Fruit fly (Drosophila melanogaster): ENCODE measurements around the gene Mcm6.

Mcm6 gene

dm6 chrX:6673637-6674487 is at the start of gene Mcm6, which contains the start of gene CG3198 (continued):
- TF ChIP-seq BEAF-32 (GFP tag; optimal IDR thresholded peaks at IDR 0.05) (peak; percentile 67), Nf-YC (tag; optimal IDR thresholded peaks at IDR 0.05) (peak; percentile 12)

dm6 chrX:6624977-6625591 is 49.1 kb upstream of the Mcm6 start:
- TF ChIP-seq D19A (tag; optimal IDR thresholded peaks at IDR 0.05) (no peak), CG10274 (GFP tag; optimal IDR thresholded peaks at IDR 0.05) (peak; percentile 86), CG2120 (GFP tag; optimal IDR thresholded peaks at IDR 0.05) (peak; percentile 6), otp (GFP tag; IDR thresholded peaks at IDR 0.05) (0 out of 3 replicates have a peak, but pooled peaks have one; percentile 12), lab (GFP tag; optimal IDR thresholded peaks at IDR 0.05) (peak; percentile 4), Hmx (GFP tag; optimal IDR thresholded peaks at IDR 0.05) (no peak), sens (GFP tag) (peak; percentile 23), Hey (tag; optimal IDR thresholded peaks at IDR 0.05) (no peak), crol (GFP tag; IDR thresholded peaks at IDR 0.05) (peak; percentile 45), CG32772 (GFP tag; IDR thresholded peaks at IDR 0.05) (no peak), tna (GFP tag; IDR thresholded peaks at IDR 0.05; ENCODE audit: partially characterized antibody) (no peak), CG1832 (GFP tag; optimal IDR thresholded peaks at IDR 0.05) (peak; percentile 35), zfh1 (GFP tag; IDR thresholded peaks at IDR 0.05) (0 out of 3 replicates have a peak, but pooled peaks have one; percentile 24), chinmo (GFP tag; IDR thresholded peaks at IDR 0.05; ENCODE audit: partially characterized antibody) (peak; percentile 69; the same call in 1 of the 4 replicates), Sox100B (GFP tag; optimal IDR thresholded peaks at IDR 0.05) (no peak), CG4360 (GFP tag; IDR thresholded peaks at IDR 0.05) (peak; percentile 65), Drgx (GFP tag; IDR thresholded peaks at IDR 0.05) (peak; percentile 18), Trl (optimal IDR thresholded peaks at IDR 0.05) (peak; percentile 8 to 30), Trl (GFP tag; optimal IDR thresholded peaks at IDR 0.05) (no peak), cg (GFP tag; optimal IDR thresholded peaks at IDR 0.05) (no peak), schlank (tag; optimal IDR thresholded peaks at IDR 0.05) (no peak), Med (GFP tag) (peak; percentile 29), Dip3 (GFP tag; optimal IDR thresholded peaks at IDR 0.05) (no peak)

DNA sequence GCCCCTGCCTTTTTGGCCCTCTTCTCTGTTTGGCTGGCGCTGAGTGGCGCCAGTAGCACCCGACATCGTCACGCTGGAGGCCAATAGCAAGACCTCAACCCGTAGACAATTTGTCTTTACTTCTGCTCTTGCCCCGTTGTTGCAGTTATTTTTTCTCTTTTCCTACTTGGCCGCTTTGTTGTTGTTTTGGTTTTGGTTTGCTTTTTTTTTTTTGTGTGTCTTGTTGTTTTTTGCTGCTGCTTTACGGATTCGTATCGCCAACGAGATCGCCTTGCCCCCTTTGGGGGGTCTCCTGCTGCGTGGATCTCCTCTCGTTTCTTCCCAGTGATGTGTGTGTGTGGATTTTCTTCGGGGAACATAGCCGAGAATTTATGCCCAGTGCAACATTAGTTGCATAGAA is 42.3 kb upstream of the Mcm6 start:
- TF ChIP-seq Nf-YB (GFP tag; optimal IDR thresholded peaks at IDR 0.05) (no peak), prd (optimal IDR thresholded peaks at IDR 0.05) (no peak), prd (GFP tag; IDR thresholded peaks at IDR 0.05) (no peak), CG33213 (GFP tag; optimal IDR thresholded peaks at IDR 0.05) (no peak), Lpt (GFP tag; optimal IDR thresholded peaks at IDR 0.05) (no peak), nom (GFP tag; optimal IDR thresholded peaks at IDR 0.05) (peak; percentile 66), CG17612 (GFP tag; IDR thresholded peaks at IDR 0.05) (no peak), Drgx (GFP tag; IDR thresholded peaks at IDR 0.05) (peak; percentile 70), bsh (GFP tag; optimal IDR thresholded peaks at IDR 0.05) (peak in 1 of 2 experiments; percentile 69)

dm6 chrX:6633659-6634058 is 40.5 kb upstream of the Mcm6 start, which contains the start of gene CG14443:
Gene CG14443 (plus strand): TSS chrX:6633959.
- TF ChIP-seq Sox102F (GFP tag; optimal IDR thresholded peaks at IDR 0.05) (no peak), E2f2 (GFP tag; IDR thresholded peaks at IDR 0.05) (no peak), Jarid2 (GFP tag; optimal IDR thresholded peaks at IDR 0.05) (no peak), CG8478 (optimal IDR thresholded peaks at IDR 0.05) (no peak), CG4404 (GFP tag; IDR thresholded peaks at IDR 0.05) (no peak), Oaz (GFP tag; IDR thresholded peaks at IDR 0.05) (no peak), hbn (GFP tag; IDR thresholded peaks at IDR 0.05; ENCODE audit: partially characterized antibody) (no peak), gsb-n (tag; optimal IDR thresholded peaks at IDR 0.05) (no peak), rib (GFP tag; IDR thresholded peaks at IDR 0.05) (no peak), NK7.1 (GFP tag; optimal IDR thresholded peaks at IDR 0.05) (no peak), CG13624 (GFP tag; optimal IDR thresholded peaks at IDR 0.05) (no peak), MESR4 (GFP tag; optimal IDR thresholded peaks at IDR 0.05) (no peak), CG17186 (GFP tag; optimal IDR thresholded peaks at IDR 0.05) (no peak), Sry-δ (GFP tag; optimal IDR thresholded peaks at IDR 0.05) (no peak)
